Fruit fly (Drosophila melanogaster) ovary, adult (tissue): ENCODE data around the gene CG42554.

ENCODE experiments used
- CG17801 ChIP-seq: fragments of 200-800 bp; optimal IDR thresholded peaks from 2 replicates; lab custom pipeline; 2019; ENCODE audit warnings: missing biosample characterization, mild to moderate bottlenecking, missing genetic modification characterization, moderate library complexity; ENCODE audit not compliant: partially characterized antibody

The CG42554 gene

dm6 chr3L:803951-804350 lies 31.5 kb upstream of the CG42554 start, which contains the start of gene CG13898:
TSS of gene CG13898 (minus strand) at chr3L:804051.
- TF ChIP-seq CG17801 (GFP tag; lab: Kevin White, UChicago): no peak

DNA sequence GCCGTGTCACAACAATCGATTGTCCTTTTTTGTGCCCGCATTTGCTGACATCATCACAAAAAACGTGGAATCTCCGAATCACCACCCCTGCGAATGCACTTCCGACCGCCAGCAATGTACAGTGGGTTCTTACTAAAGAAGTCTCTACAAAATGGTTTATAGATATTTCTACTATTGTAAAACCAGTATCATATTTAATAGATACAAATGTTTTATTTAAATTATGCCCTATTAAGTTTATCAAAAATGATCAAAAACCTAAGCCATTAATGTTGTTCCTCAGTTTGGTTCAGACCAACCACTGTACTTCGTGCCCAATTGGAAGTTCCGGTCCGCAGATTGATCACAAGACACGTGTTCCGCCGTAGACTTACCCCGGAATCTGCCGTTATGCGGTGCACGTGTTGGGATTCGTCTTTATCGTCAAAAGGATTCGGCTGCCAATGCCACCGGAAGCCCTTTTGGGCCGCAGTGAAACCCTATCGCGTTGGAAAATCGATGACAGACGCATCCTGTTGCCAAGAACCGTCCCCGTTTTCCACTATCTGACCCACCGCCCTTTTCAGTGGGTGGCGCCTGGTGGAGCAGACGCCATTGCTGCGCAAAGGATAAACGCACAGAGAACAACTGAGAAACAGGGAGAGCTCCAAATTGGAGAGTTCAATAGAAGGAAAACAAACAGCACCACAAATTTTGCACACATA lies 30.8 kb upstream of the CG42554 start:
- no peak for TF ChIP-seq CG17801 (GFP tag; lab: Kevin White, UChicago)

DNA sequence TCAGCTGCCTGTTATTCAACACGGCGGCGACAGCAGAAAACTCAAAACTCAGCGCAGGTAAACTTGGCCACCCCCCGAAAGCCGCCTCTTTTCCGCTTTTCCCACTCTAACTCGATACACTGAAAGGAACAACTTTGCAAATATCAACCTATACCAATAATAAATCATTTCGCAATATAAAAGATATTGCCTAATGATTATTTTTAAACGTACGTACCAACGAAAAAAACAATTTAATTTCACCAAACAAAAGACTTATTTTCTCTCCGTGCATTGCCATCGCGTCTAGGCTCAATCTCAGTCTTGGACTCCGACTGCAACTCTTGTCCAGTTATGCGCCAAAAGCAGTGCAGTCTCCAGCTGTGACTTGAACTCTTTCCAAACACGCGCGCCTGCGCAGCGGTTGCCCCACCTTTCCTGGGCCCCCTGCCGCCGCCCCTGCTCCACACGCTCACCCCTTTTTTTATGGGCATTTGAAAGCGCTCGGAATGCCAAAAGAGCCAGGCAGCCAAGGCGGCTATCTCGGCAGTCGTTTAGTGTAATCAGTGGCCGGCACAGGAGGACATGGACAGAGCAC lies 29.8 kb upstream of the CG42554 start:
- no peak for TF ChIP-seq CG17801 (GFP tag; lab: Kevin White, UChicago)

- no peak for TF ChIP-seq CG17801 (GFP tag; lab: Kevin White, UChicago)
Measured at dm6 chr3L:807456-807855, 28.0 kb upstream of the CG42554 start.

- TF ChIP-seq CG17801 (GFP tag; lab: Kevin White, UChicago): no peak
Measured at dm6 chr3L:808725-809537, 26.6 kb upstream of the CG42554 start.

DNA sequence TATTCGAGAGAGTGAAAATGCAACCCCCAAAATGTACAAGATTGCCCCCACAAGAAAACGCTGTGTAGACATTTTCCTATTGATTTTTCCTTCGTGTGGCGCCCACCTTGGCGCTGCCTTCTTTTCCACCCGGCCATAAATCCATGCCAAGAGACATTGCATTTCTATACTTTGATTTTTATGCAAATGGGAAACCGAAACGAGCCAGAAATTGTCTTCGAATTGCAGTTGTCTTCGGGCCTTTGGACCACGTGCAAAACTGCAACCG lies 26.0 kb upstream of the CG42554 start:
- TF ChIP-seq CG17801 (GFP tag; lab: Kevin White, UChicago): no peak

- TF ChIP-seq CG17801 (GFP tag; lab: Kevin White, UChicago): no peak
Measured at dm6 chr3L:810038-810644, 25.3 kb upstream of the CG42554 start.

DNA sequence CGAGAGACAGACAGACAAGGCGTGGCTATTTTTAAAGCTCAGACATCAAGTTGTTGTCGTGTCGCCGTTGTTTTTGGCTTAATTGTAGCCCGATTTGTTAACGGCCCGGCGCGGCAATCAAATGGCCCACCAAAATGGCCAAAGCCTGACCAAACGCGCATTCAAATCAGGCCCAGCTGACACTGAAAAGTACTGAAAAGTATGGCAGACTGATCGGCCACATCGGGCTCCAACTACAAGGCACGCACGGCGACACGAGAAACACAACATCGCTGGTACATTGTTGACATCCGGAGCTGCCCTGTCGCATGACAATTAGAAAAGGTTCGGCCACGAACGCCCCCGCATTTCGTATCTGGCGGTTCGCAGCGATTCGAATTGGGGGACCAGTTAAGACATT lies 23.7 kb upstream of the CG42554 start:
- TF ChIP-seq CG17801 (GFP tag; lab: Kevin White, UChicago): no peak

dm6 chr3L:813229-813837 lies 22.1 kb upstream of the CG42554 start:
- TF ChIP-seq CG17801 (GFP tag; lab: Kevin White, UChicago): no peak

DNA sequence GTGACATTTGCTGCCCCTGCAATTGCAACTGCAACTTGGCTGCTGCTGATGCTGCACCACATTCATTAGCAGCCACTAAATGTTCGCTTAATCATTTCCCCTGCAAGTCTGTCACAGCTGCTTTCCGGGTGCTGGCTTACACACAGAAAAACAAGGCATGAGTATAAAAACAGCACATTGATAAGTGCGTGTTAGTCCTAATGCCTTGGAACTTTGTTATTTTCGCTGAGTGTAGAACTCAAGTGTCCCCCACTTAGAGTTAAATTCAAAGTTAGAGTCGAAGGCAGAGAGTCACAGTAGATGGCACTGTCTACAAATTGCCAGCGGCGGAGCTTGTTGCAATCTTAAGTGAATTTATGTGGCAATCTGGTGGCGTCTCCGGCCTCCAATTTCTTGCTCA lies 21.6 kb upstream of the CG42554 start:
- no peak for TF ChIP-seq CG17801 (GFP tag; lab: Kevin White, UChicago)

dm6 chr3L:815234-816200 lies 20.0 kb upstream of the CG42554 start:
- TF ChIP-seq CG17801 (GFP tag; lab: Kevin White, UChicago): no peak

DNA sequence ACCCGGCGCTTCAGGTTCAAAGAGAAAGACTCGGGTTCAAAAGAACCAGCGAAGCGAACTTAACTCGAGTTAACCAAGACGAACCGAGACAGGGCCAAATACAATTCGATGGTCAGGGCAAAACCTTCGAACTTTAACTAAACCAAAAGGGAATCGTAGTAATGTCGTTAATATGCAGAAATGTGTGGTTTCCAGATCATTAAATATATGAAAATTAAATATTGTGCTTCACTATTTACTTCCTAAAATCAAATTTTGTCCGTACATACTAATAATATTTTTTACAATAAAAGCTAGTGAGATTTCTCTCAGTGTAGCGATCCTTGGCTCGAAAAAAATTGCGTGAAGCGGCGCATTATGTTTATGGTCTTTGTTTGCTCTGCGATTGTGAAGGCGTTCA lies 17.8 kb upstream of the CG42554 start:
- TF ChIP-seq CG17801 (GFP tag; lab: Kevin White, UChicago): no peak

dm6 chr3L:818438-819138 lies 16.9 kb upstream of the CG42554 start:
- TF ChIP-seq CG17801 (GFP tag; lab: Kevin White, UChicago): no peak
